Worm (Caenorhabditis elegans): ENCODE measurements around the gene fbxb-50.

DNA sequence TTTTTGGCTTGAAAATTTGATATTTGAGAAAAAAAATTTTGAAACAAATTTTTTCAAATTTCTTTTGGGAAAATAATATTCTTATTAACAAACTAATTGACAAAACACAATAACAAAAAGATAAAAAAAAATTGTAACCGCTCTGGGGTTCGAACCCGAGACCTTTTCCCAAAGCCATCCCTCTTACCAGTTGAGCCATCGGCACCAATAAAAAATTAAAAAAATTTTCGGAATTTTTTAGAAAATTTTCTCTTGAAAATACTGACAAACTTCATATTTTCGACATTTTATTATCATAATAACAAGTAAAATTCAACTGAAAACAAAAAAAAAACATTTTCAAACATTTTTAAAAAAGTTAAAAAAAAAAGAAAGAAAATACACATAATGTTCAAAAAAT is 34.3 kb upstream of the fbxb-50 start:
- no peak for TF ChIP-seq blmp-1 (tag; optimal IDR thresholded peaks at IDR 0.05)
- no peak for TF ChIP-seq mls-2 (tag; optimal IDR thresholded peaks at IDR 0.05)
- TF ChIP-seq snpc-4 (tag; optimal IDR thresholded peaks at IDR 0.05), result no peak
- TF ChIP-seq elt-3 (tag; optimal IDR thresholded peaks at IDR 0.05), result no peak
- TF ChIP-seq unc-39 (tag; optimal IDR thresholded peaks at IDR 0.05), result no peak
- no peak for TF ChIP-seq mep-1 (tag; optimal IDR thresholded peaks at IDR 0.05)
- TF ChIP-seq lsy-2 (tag; optimal IDR thresholded peaks at IDR 0.05), result no peak
- no peak for TF ChIP-seq ztf-11 (tag; optimal IDR thresholded peaks at IDR 0.05)
- no peak for TF ChIP-seq zip-8 (tag; optimal IDR thresholded peaks at IDR 0.05)
- TF ChIP-seq unc-62 (GFP tag; optimal IDR thresholded peaks at IDR 0.05), result no peak

Measured in whole organism, mixed stage, embryonic.